Worm (Caenorhabditis elegans): ENCODE data around the gene C27C12.3.

C27C12.3 gene

ce11 chrX:14841030-14841429 is 24.6 kb downstream of the C27C12.3 start (continued):
- TF ChIP-seq skn-1 (tag; optimal IDR thresholded peaks at IDR 0.05) (peak; percentile 87), lin-14 (GFP tag; optimal IDR thresholded peaks at IDR 0.05) (peak; percentile 99), rnt-1 (tag; optimal IDR thresholded peaks at IDR 0.05) (peak; percentile 80), nhr-84 (tag; optimal IDR thresholded peaks at IDR 0.05) (no peak), ztf-11 (tag; optimal IDR thresholded peaks at IDR 0.05) (peak in 1 of 2 experiments; percentile 14), vab-15 (tag; optimal IDR thresholded peaks at IDR 0.05) (no peak), unc-98 (GFP tag; IDR thresholded peaks at IDR 0.05) (no peak), fkh-4 (tag; optimal IDR thresholded peaks at IDR 0.05; ENCODE audit: borderline replicate concordance) (no peak), nhr-71 (tag; optimal IDR thresholded peaks at IDR 0.05) (peak; percentile 96), nhr-90 (tag; optimal IDR thresholded peaks at IDR 0.05; ENCODE audit: poor library complexity) (peak; percentile 57), jun-1 (tag; optimal IDR thresholded peaks at IDR 0.05) (peak; percentile 89), swsn-7 (tag; optimal IDR thresholded peaks at IDR 0.05) (peak; percentile 90), unc-62 (GFP tag; optimal IDR thresholded peaks at IDR 0.05) (no peak), nhr-19 (GFP tag; conservative IDR thresholded peaks at IDR 0.05) (peak; percentile 78), Y116A8C.19 (tag; optimal IDR thresholded peaks at IDR 0.05; ENCODE audit: borderline replicate concordance) (no peak), sptf-1 (tag; optimal IDR thresholded peaks at IDR 0.05) (no peak), hlh-4 (tag; optimal IDR thresholded peaks at IDR 0.05) (no peak), lin-35 (GFP tag; optimal IDR thresholded peaks at IDR 0.05) (peak; percentile 82 to 87), egl-27 (tag; optimal IDR thresholded peaks at IDR 0.05) (peak; percentile 53 to 56), nhr-12 (tag; optimal IDR thresholded peaks at IDR 0.05) (no peak), unc-86 (tag; optimal IDR thresholded peaks at IDR 0.05) (peak; percentile 91), ets-5 (GFP tag; IDR thresholded peaks at IDR 0.05) (no peak), dsc-1 (tag; optimal IDR thresholded peaks at IDR 0.05) (peak; percentile 82), snu-23 (GFP tag; optimal IDR thresholded peaks at IDR 0.05) (peak; percentile 96), lin-13 (GFP tag; optimal IDR thresholded peaks at IDR 0.05) (peak; percentile 86), isw-1 (GFP tag; IDR thresholded peaks at IDR 0.05) (peak; percentile 73), ceh-8 (GFP tag; optimal IDR thresholded peaks at IDR 0.05) (peak; percentile 57), F16B12.6 (tag; optimal IDR thresholded peaks at IDR 0.05) (peak; percentile 44), elt-2 (tag; optimal IDR thresholded peaks at IDR 0.05) (peak; percentile 43), hpl-2 (GFP tag; optimal IDR thresholded peaks at IDR 0.05) (no peak), zip-4 (GFP tag; optimal IDR thresholded peaks at IDR 0.05) (no peak), sup-37 (GFP tag; optimal IDR thresholded peaks at IDR 0.05) (peak; percentile 38), lsy-2 (tag; optimal IDR thresholded peaks at IDR 0.05) (peak; percentile 63 to 92), mep-1 (tag; optimal IDR thresholded peaks at IDR 0.05) (peak; percentile 89), dpl-1 (GFP tag; optimal IDR thresholded peaks at IDR 0.05) (peak; percentile 74 to 86 (median 75)), fkh-8 (tag; optimal IDR thresholded peaks at IDR 0.05) (peak; percentile 87), nhr-11 (tag; optimal IDR thresholded peaks at IDR 0.05) (peak; percentile 54), C04F5.9 (tag; optimal IDR thresholded peaks at IDR 0.05) (no peak), nhr-85 (tag) (peak; percentile 86), zag-1 (tag; optimal IDR thresholded peaks at IDR 0.05) (peak; percentile 87), ceh-63 (GFP tag; optimal IDR thresholded peaks at IDR 0.05) (no peak), ceh-90 (tag; optimal IDR thresholded peaks at IDR 0.05) (no peak), lir-3 (tag; optimal IDR thresholded peaks at IDR 0.05; ENCODE audit: poor library complexity) (peak; percentile 80), mab-9 (GFP tag; IDR thresholded peaks at IDR 0.05) (peak; percentile 40; the same call in 1 of the 2 replicates), tlp-1 (tag; optimal IDR thresholded peaks at IDR 0.05) (no peak), ztf-4 (tag; optimal IDR thresholded peaks at IDR 0.05) (peak; percentile 78), grh-1 (GFP tag; IDR thresholded peaks at IDR 0.05) (no peak), nhr-47 (tag; optimal IDR thresholded peaks at IDR 0.05) (peak; percentile 86), pqm-1 (tag; optimal IDR thresholded peaks at IDR 0.05) (no peak), nhr-20 (tag; optimal IDR thresholded peaks at IDR 0.05) (peak; percentile 91), ces-1 (GFP tag; optimal IDR thresholded peaks at IDR 0.05) (no peak), C34B4.2 (tag; optimal IDR thresholded peaks at IDR 0.05) (no peak), sox-4 (tag; optimal IDR thresholded peaks at IDR 0.05) (peak; percentile 21)
